Worm (Caenorhabditis elegans) whole organism, mixed stage, embryonic: ENCODE results near the gene F54C9.14.

Source experiments
- blmp-1 ChIP-seq: fragments of 150-350 bp; optimal IDR thresholded peaks from 2 replicates; lab custom pipeline; 2014; ENCODE audit warnings: missing biosample characterization, missing genetic modification characterization
- ceh-39 ChIP-seq: fragments of 150-350 bp; optimal IDR thresholded peaks from 2 replicates; lab custom pipeline; 2014; ENCODE audit warnings: missing biosample characterization, missing genetic modification characterization
- ces-1 ChIP-seq: fragments of 150-350 bp; optimal IDR thresholded peaks from 2 replicates; lab custom pipeline; 2014; ENCODE audit warnings: missing biosample characterization, missing genetic modification reagents, missing genetic modification characterization
- elt-1 ChIP-seq: sonication (generic microtip); optimal IDR thresholded peaks from 2 replicates; lab custom pipeline; 2017; ENCODE audit warnings: missing genetic modification characterization, mild to moderate bottlenecking, missing compliant biosample characterization, antibody characterized with exemption, moderate library complexity, borderline replicate concordance; ENCODE audit not compliant: insufficient read depth
- lin-13 ChIP-seq: fragments of 150-350 bp; optimal IDR thresholded peaks from 2 replicates; lab custom pipeline; 2014; ENCODE audit warnings: missing biosample characterization, missing genetic modification characterization
- mab-5 ChIP-seq: fragments of 150-350 bp; optimal IDR thresholded peaks from 2 replicates; lab custom pipeline; 2014; ENCODE audit warnings: missing biosample characterization, missing genetic modification characterization
- nhr-76 ChIP-seq: sonication (generic microtip); optimal IDR thresholded peaks from 2 replicates; lab custom pipeline; 2017; ENCODE audit warnings: missing biosample characterization, missing genetic modification characterization
- pha-4 ChIP-seq: fragments of 150-350 bp; optimal IDR thresholded peaks from 2 replicates; lab custom pipeline; 2018; ENCODE audit warnings: missing biosample characterization, missing genetic modification reagents, missing genetic modification characterization
- tbx-8 ChIP-seq: fragments of 200-800 bp; sonication (Bioruptor generic); optimal IDR thresholded peaks from 2 replicates; lab custom pipeline; 2018; ENCODE audit warnings: mild to moderate bottlenecking, missing genetic modification characterization, moderate library complexity, missing compliant biosample characterization

DNA sequence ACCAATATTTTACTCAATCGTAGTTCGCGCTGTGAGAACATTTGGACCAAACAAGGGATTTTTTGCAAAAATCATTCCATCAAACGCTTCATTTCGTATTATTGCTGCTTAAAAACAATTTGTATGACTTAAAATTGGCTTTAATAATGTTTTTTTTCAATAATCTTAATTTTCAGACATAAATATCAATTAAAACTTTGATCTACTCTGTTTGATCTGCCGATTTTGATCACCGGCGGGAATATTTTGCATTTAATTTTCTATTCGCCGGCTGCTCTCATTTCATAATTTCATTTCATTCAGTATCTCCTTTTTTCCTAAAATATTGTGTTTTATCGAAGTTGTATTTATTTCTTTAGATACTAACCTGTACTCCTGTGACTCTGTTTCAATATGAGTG, 13.1 kb downstream of the F54C9.14 start, which contains the start of gene puf-5:
- TF ChIP-seq pha-4 (tag; lab: Kevin White, UChicago) (no peak), ces-1 (GFP tag; lab: Kevin White, UChicago) (no peak), lin-13 (tag; lab: Kevin White, UChicago) (no peak), blmp-1 (tag; lab: Kevin White, UChicago) (no peak), mab-5 (tag; lab: Kevin White, UChicago) (no peak), tbx-8 (GFP tag; lab: Kevin White, UChicago) (no peak), ceh-39 (tag; lab: Kevin White, UChicago) (no peak), elt-1 (tag; lab: Kevin White, UChicago) (no peak), nhr-76 (tag; lab: Kevin White, UChicago) (no peak)
